Fruit fly (Drosophila melanogaster): ENCODE results near the gene SdhCL.

Gene SdhCL

DNA sequence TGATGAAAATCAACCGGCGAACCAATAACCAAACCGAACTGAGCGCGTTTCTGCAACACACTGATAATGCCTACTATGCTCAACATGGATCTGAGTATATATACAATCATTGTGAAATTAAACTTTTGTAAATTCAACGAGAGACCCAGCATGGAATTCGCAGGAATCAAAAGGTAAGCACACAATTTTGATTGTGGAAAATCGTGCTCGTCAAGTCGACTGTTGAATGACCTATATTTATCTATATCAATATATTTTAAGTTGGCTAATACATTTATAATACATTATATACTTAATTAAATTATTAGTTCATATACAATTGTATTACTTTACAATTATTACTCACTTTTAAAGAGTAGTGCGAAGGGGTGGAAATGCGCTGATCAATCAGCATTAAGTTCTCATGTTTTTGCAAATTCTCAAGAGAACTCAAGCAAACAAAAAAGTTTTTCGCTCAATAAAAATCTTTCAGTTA, 38.3 kb upstream of the SdhCL start, which contains the start of gene Ugt302K1 (continued):
- TF ChIP-seq yki (optimal IDR thresholded peaks at IDR 0.05) = no peak
- TF ChIP-seq CG10147 (GFP tag; optimal IDR thresholded peaks at IDR 0.05) = peak; percentile 15
- TF ChIP-seq CG4707 (GFP tag; optimal IDR thresholded peaks at IDR 0.05) = no peak
- no peak for TF ChIP-seq CG12155 (GFP tag; optimal IDR thresholded peaks at IDR 0.05)
- TF ChIP-seq B-H1 (GFP tag; IDR thresholded peaks at IDR 0.05) = no peak
- no peak for TF ChIP-seq prd (optimal IDR thresholded peaks at IDR 0.05)
- TF ChIP-seq prd (GFP tag; IDR thresholded peaks at IDR 0.05) = peak; percentile 17; the same call in 1 of the 3 replicates
- TF ChIP-seq Doc3 (GFP tag; IDR thresholded peaks at IDR 0.05; ENCODE audit: partially characterized antibody) = no peak
- no peak for TF ChIP-seq CG11093 (GFP tag; IDR thresholded peaks at IDR 0.05)
- no peak for TF ChIP-seq croc (GFP tag; conservative IDR thresholded peaks at IDR 0.05)
- no peak for TF ChIP-seq chm (GFP tag; IDR thresholded peaks at IDR 0.05)
- no peak for TF ChIP-seq Side (GFP tag; optimal IDR thresholded peaks at IDR 0.05)
- no peak for TF ChIP-seq sima (GFP tag; optimal IDR thresholded peaks at IDR 0.05)
- no peak for TF ChIP-seq wek (GFP tag; optimal IDR thresholded peaks at IDR 0.05)
- TF ChIP-seq Dbx (GFP tag; IDR thresholded peaks at IDR 0.05) = no peak; the same call in 2 of the 3 replicates
- TF ChIP-seq hth (optimal IDR thresholded peaks at IDR 0.05) = no peak
- TF ChIP-seq Dfd (GFP tag; optimal IDR thresholded peaks at IDR 0.05) = no peak
- peak; percentile 13 for TF ChIP-seq CG12769 (tag; optimal IDR thresholded peaks at IDR 0.05)
- TF ChIP-seq Ada2b (GFP tag; IDR thresholded peaks at IDR 0.05) = peak; percentile 38; the same call in 1 of the 2 replicates
- TF ChIP-seq ttk (GFP tag; IDR thresholded peaks at IDR 0.05) = no peak
- TF ChIP-seq HmgZ (tag; optimal IDR thresholded peaks at IDR 0.05) = no peak
- no peak for TF ChIP-seq tio (GFP tag; optimal IDR thresholded peaks at IDR 0.05)
- no peak for TF ChIP-seq cg (GFP tag; optimal IDR thresholded peaks at IDR 0.05)
- TF ChIP-seq Scr (GFP tag; IDR thresholded peaks at IDR 0.05; ENCODE audit: partially characterized antibody) = no peak
- TF ChIP-seq zfh2 (GFP tag; optimal IDR thresholded peaks at IDR 0.05) = no peak
- TF ChIP-seq Sry-β (GFP tag; optimal IDR thresholded peaks at IDR 0.05) = no peak
- TF ChIP-seq CG10543 (GFP tag; optimal IDR thresholded peaks at IDR 0.05) = no peak
- no peak for TF ChIP-seq NK7.1 (GFP tag; optimal IDR thresholded peaks at IDR 0.05)
- TF ChIP-seq CG17328 (GFP tag; IDR thresholded peaks at IDR 0.05) = no peak
- no peak for TF ChIP-seq fu2 (GFP tag; optimal IDR thresholded peaks at IDR 0.05)
- no peak for TF ChIP-seq pzg (GFP tag; optimal IDR thresholded peaks at IDR 0.05)
- TF ChIP-seq tgo (GFP tag; IDR thresholded peaks at IDR 0.05) = no peak
- no peak for TF ChIP-seq ham (GFP tag; IDR thresholded peaks at IDR 0.05)
- TF ChIP-seq oc (tag; optimal IDR thresholded peaks at IDR 0.05) = no peak
- TF ChIP-seq mam (GFP tag; optimal IDR thresholded peaks at IDR 0.05) = no peak
- peak; percentile 56; the same call in 1 of the 2 replicates for TF ChIP-seq al (GFP tag; IDR thresholded peaks at IDR 0.05)
- TF ChIP-seq CG6683 (GFP tag; optimal IDR thresholded peaks at IDR 0.05) = no peak
- no peak for TF ChIP-seq tna (GFP tag; IDR thresholded peaks at IDR 0.05; ENCODE audit: partially characterized antibody)
- TF ChIP-seq CG13296 (GFP tag; optimal IDR thresholded peaks at IDR 0.05) = no peak
- TF ChIP-seq CG30431 (GFP tag; optimal IDR thresholded peaks at IDR 0.05) = no peak
- TF ChIP-seq CG34224 (GFP tag; IDR thresholded peaks at IDR 0.05; ENCODE audit: partially characterized antibody) = no peak
- no peak for TF ChIP-seq pfk (GFP tag; optimal IDR thresholded peaks at IDR 0.05)
- TF ChIP-seq NFAT (GFP tag; IDR thresholded peaks at IDR 0.05) = peak; percentile 35; the same call in 1 of the 2 replicates
- no peak for TF ChIP-seq CG1647 (GFP tag; optimal IDR thresholded peaks at IDR 0.05)
- TF ChIP-seq CG3995 (GFP tag; optimal IDR thresholded peaks at IDR 0.05) = no peak
- no peak for TF ChIP-seq MESR4 (GFP tag; optimal IDR thresholded peaks at IDR 0.05)
- no peak for TF ChIP-seq CG6854 (GFP tag; optimal IDR thresholded peaks at IDR 0.05)
- no peak for TF ChIP-seq CTCF (GFP tag; optimal IDR thresholded peaks at IDR 0.05)
- no peak for TF ChIP-seq Oaz (GFP tag; IDR thresholded peaks at IDR 0.05)
- peak; percentile 37 for TF ChIP-seq cwo (GFP tag; optimal IDR thresholded peaks at IDR 0.05)
- no peak for TF ChIP-seq E2f1 (GFP tag; IDR thresholded peaks at IDR 0.05)
- TF ChIP-seq Eip74EF (GFP tag; optimal IDR thresholded peaks at IDR 0.05) = no peak
- TF ChIP-seq danr (GFP tag; IDR thresholded peaks at IDR 0.05) = no peak

Measured in whole organism, embryonic.